ENCODE assay signal across 4 worm cellular contexts in the genomic region with DNA sequence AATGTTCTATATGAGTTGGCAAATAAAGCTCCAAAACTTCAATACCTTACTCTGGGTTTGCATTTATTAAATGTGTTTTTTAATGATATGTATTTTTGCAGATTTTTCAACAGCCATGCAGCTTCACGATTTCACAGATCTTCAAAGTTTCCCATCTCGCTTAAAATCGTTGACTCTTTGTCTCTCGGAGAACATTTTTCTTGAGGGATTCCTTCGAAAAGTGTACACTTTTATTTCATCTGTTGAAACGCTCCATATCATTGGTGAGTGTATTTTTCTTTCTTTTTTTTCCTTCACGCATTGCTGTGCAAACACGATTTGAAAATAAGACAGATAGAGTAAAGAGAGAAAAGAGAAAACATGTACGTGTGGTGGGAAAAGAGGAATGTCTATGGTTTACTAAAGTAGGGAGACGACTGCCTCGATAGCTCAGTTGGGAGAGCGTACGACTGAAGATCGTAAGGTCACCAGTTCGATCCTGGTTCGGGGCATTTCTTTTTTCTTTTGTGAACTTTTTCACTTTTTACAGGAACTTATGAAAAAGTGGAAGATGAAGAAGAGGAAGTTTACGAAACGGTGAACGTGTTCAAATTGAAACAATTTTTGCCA.
TF ChIP-seq lines count a peak whose summit lies in the region.

No protein-coding gene starts in this region.

TF ChIP-seq in whole organism, L2 larva, 48 proteins besides CTCF, POLR2A, EP300 and RAD21 (continued from another document):
- peak; percentile 53 for TF ChIP-seq nhr-21 (tag; optimal IDR thresholded peaks at IDR 0.05; lab: Kevin White, UChicago)
- TF ChIP-seq sma-9 (GFP tag; optimal IDR thresholded peaks at IDR 0.05; lab: Kevin White, UChicago) = peak; percentile 83
- no peak for TF ChIP-seq sma-9 (tag; optimal IDR thresholded peaks at IDR 0.05; lab: Kevin White, UChicago)
- TF ChIP-seq nhr-10 (tag; optimal IDR thresholded peaks at IDR 0.05; lab: Kevin White, UChicago) = no peak
- no peak for TF ChIP-seq lin-39 (tag; optimal IDR thresholded peaks at IDR 0.05; lab: Kevin White, UChicago)
- TF ChIP-seq nhr-6 (tag; optimal IDR thresholded peaks at IDR 0.05; lab: Kevin White, UChicago) = peak; percentile 25
- no peak for TF ChIP-seq sem-4 (tag; optimal IDR thresholded peaks at IDR 0.05; lab: Kevin White, UChicago)
- TF ChIP-seq nhr-129 (tag; optimal IDR thresholded peaks at IDR 0.05; lab: Kevin White, UChicago) = peak; percentile 91
- no peak for TF ChIP-seq lin-11 (tag; optimal IDR thresholded peaks at IDR 0.05; lab: Kevin White, UChicago)
- TF ChIP-seq mab-5 (tag; optimal IDR thresholded peaks at IDR 0.05; lab: Kevin White, UChicago) = peak; percentile 29
- TF ChIP-seq F13H6.1 (tag; optimal IDR thresholded peaks at IDR 0.05; lab: Kevin White, UChicago) = peak; percentile 81
- TF ChIP-seq C34F6.9 (tag; optimal IDR thresholded peaks at IDR 0.05; lab: Kevin White, UChicago) = peak; percentile 29
- no peak for TF ChIP-seq Y55F3AM.14 (GFP tag; optimal IDR thresholded peaks at IDR 0.05; lab: Kevin White, UChicago)
- TF ChIP-seq snpc-4 (tag; optimal IDR thresholded peaks at IDR 0.05; lab: Kevin White, UChicago) = peak; percentile 40
- peak; percentile 35 to 70 for TF ChIP-seq lsy-2 (tag; optimal IDR thresholded peaks at IDR 0.05; lab: Kevin White, UChicago)
- no peak for TF ChIP-seq nhr-23 (tag; optimal IDR thresholded peaks at IDR 0.05; lab: Kevin White, UChicago)
- no peak for TF ChIP-seq ztf-11 (tag; optimal IDR thresholded peaks at IDR 0.05; lab: Kevin White, UChicago)
- no peak for TF ChIP-seq nhr-12 (tag; optimal IDR thresholded peaks at IDR 0.05; lab: Kevin White, UChicago)
- TF ChIP-seq ZK546.5 (tag; optimal IDR thresholded peaks at IDR 0.05; lab: Kevin White, UChicago) = no peak
- peak; percentile 44 for TF ChIP-seq skn-1 (tag; optimal IDR thresholded peaks at IDR 0.05; lab: Kevin White, UChicago)
- no peak for TF ChIP-seq blmp-1 (tag; optimal IDR thresholded peaks at IDR 0.05; lab: Kevin White, UChicago; ENCODE audit: insufficient read depth)
- TF ChIP-seq R02D3.7 (tag; optimal IDR thresholded peaks at IDR 0.05; lab: Kevin White, UChicago) = no peak
- no peak for TF ChIP-seq zag-1 (tag; optimal IDR thresholded peaks at IDR 0.05; lab: Kevin White, UChicago)
- TF ChIP-seq mbf-1 (tag; optimal IDR thresholded peaks at IDR 0.05; lab: Kevin White, UChicago) = no peak
- no peak for TF ChIP-seq sma-3 (GFP tag; optimal IDR thresholded peaks at IDR 0.05; lab: Kevin White, UChicago)
- no peak for TF ChIP-seq peb-1 (tag; optimal IDR thresholded peaks at IDR 0.05; lab: Kevin White, UChicago)
- peak; percentile 63 for TF ChIP-seq crh-2 (tag; optimal IDR thresholded peaks at IDR 0.05; lab: Kevin White, UChicago)

TF ChIP-seq in whole organism, L4 larva, 104 proteins besides CTCF, POLR2A, EP300 and RAD21 (continued from another document and continues in another):
- no peak for TF ChIP-seq nhr-237 (tag; optimal IDR thresholded peaks at IDR 0.05; lab: Kevin White, UChicago)
- peak; percentile 52 for TF ChIP-seq hlh-11 (tag; optimal IDR thresholded peaks at IDR 0.05; lab: Kevin White, UChicago)
- no peak for TF ChIP-seq ama-1 (optimal IDR thresholded peaks at IDR 0.05; lab: Kevin White, UChicago)
- TF ChIP-seq ztf-11 (tag; optimal IDR thresholded peaks at IDR 0.05; lab: Kevin White, UChicago) = no peak
- TF ChIP-seq snpc-4 (tag; optimal IDR thresholded peaks at IDR 0.05; lab: Kevin White, UChicago) = no peak
- TF ChIP-seq zip-2 (tag; optimal IDR thresholded peaks at IDR 0.05; lab: Kevin White, UChicago) = no peak
- TF ChIP-seq nhr-11 (tag; optimal IDR thresholded peaks at IDR 0.05; lab: Kevin White, UChicago) = peak; percentile 57
- peak; percentile 61 for TF ChIP-seq Y5F2A.4 (GFP tag; optimal IDR thresholded peaks at IDR 0.05; lab: Kevin White, UChicago)
- TF ChIP-seq daf-19 (GFP tag; conservative IDR thresholded peaks at IDR 0.05; lab: Robert Waterston, UW) = peak; percentile 91
- 0 out of 2 replicates have a peak, but pooled peaks have one; percentile 52 for TF ChIP-seq zip-11 (GFP tag; IDR thresholded peaks at IDR 0.05; lab: Robert Waterston, UW)
- TF ChIP-seq mxl-2 (GFP tag; conservative IDR thresholded peaks at IDR 0.05; lab: Robert Waterston, UW) = peak; percentile 68; the same call in 1 of the 2 replicates
- no peak for TF ChIP-seq lin-39 (tag; optimal IDR thresholded peaks at IDR 0.05; lab: Kevin White, UChicago)
- TF ChIP-seq jun-1 (tag; optimal IDR thresholded peaks at IDR 0.05; lab: Kevin White, UChicago) = no peak
- TF ChIP-seq pqm-1 (tag; optimal IDR thresholded peaks at IDR 0.05; lab: Kevin White, UChicago) = no peak
- TF ChIP-seq lin-13 (GFP tag; optimal IDR thresholded peaks at IDR 0.05; lab: Kevin White, UChicago) = peak; percentile 47
- no peak for TF ChIP-seq nhr-28 (tag; optimal IDR thresholded peaks at IDR 0.05; lab: Kevin White, UChicago)
- TF ChIP-seq daf-16 (GFP tag; optimal IDR thresholded peaks at IDR 0.05; lab: Kevin White, UChicago) = peak; percentile 63 to 93
- peak; percentile 68 for TF ChIP-seq daf-16 (tag; optimal IDR thresholded peaks at IDR 0.05; lab: Kevin White, UChicago)
- TF ChIP-seq mdl-1 (tag; optimal IDR thresholded peaks at IDR 0.05; lab: Kevin White, UChicago) = peak in 1 of 2 experiments; percentile 48
- no peak for TF ChIP-seq duxl-1 (tag; optimal IDR thresholded peaks at IDR 0.05; lab: Kevin White, UChicago; ENCODE audit: poor library complexity)
- peak; percentile 91 for TF ChIP-seq lin-1 (GFP tag; IDR thresholded peaks at IDR 0.05; lab: Robert Waterston, UW)
- peak; percentile 76; the same call in 1 of the 2 replicates for TF ChIP-seq dmd-6 (GFP tag; IDR thresholded peaks at IDR 0.05; lab: Robert Waterston, UW)
- no peak for TF ChIP-seq fkh-10 (GFP tag; optimal IDR thresholded peaks at IDR 0.05; lab: Kevin White, UChicago)
- TF ChIP-seq dmd-9 (GFP tag; IDR thresholded peaks at IDR 0.05; lab: Robert Waterston, UW) = peak; percentile 82
- TF ChIP-seq ctbp-1 (GFP tag; IDR thresholded peaks at IDR 0.05; lab: Robert Waterston, UW) = peak; percentile 91
- TF ChIP-seq ceh-62 (tag; optimal IDR thresholded peaks at IDR 0.05; lab: Kevin White, UChicago) = no peak
- TF ChIP-seq php-3 (GFP tag; IDR thresholded peaks at IDR 0.05; lab: Robert Waterston, UW) = peak; percentile 83
- TF ChIP-seq mes-2 (tag; optimal IDR thresholded peaks at IDR 0.05; lab: Kevin White, UChicago; ENCODE audit: poor library complexity, severe bottlenecking) = peak; percentile 87
- TF ChIP-seq mdt-29 (GFP tag; IDR thresholded peaks at IDR 0.05; lab: Robert Waterston, UW) = no peak
- peak; percentile 63 to 96; a peak in 3 of 4 replicates for TF ChIP-seq madf-5 (GFP tag; IDR thresholded peaks at IDR 0.05; lab: Robert Waterston, UW)
- TF ChIP-seq F44E2.7 (GFP tag; IDR thresholded peaks at IDR 0.05; lab: Robert Waterston, UW) = peak; percentile 87; the same call in 1 of the 2 replicates
- TF ChIP-seq zfp-3 (GFP tag; conservative IDR thresholded peaks at IDR 0.05; lab: Robert Waterston, UW) = 0 out of 2 replicates have a peak, but pooled peaks have one; percentile 53

TF ChIP-seq in whole organism, late embryonic, 69 proteins besides CTCF, POLR2A, EP300 and RAD21 (continued from another document and continues in another):
- TF ChIP-seq F13H6.1 (tag; optimal IDR thresholded peaks at IDR 0.05; lab: Kevin White, UChicago) (peak; percentile 74), sox-4 (tag; optimal IDR thresholded peaks at IDR 0.05; lab: Kevin White, UChicago) (peak; percentile 84), hlh-8 (tag; optimal IDR thresholded peaks at IDR 0.05; lab: Kevin White, UChicago) (peak; percentile 46), madf-2 (tag; optimal IDR thresholded peaks at IDR 0.05; lab: Kevin White, UChicago) (peak; percentile 85), dve-1 (tag; optimal IDR thresholded peaks at IDR 0.05; lab: Kevin White, UChicago) (peak; percentile 66), rnt-1 (tag; optimal IDR thresholded peaks at IDR 0.05; lab: Kevin White, UChicago) (peak; percentile 79), ceh-24 (tag; optimal IDR thresholded peaks at IDR 0.05; lab: Kevin White, UChicago) (peak; percentile 67), npax-4 (tag; optimal IDR thresholded peaks at IDR 0.05; lab: Kevin White, UChicago) (peak; percentile 77), sox-2 (GFP tag; IDR thresholded peaks at IDR 0.05; lab: Robert Waterston, UW) (peak; percentile 82), ahr-1 (tag; optimal IDR thresholded peaks at IDR 0.05; lab: Kevin White, UChicago) (peak; percentile 64), fkh-6 (tag; optimal IDR thresholded peaks at IDR 0.05; lab: Kevin White, UChicago) (peak; percentile 92), elt-4 (tag; optimal IDR thresholded peaks at IDR 0.05; lab: Kevin White, UChicago) (no peak), pag-3 (tag; optimal IDR thresholded peaks at IDR 0.05; lab: Kevin White, UChicago; ENCODE audit: borderline replicate concordance) (peak; percentile 58), ceh-14 (tag; optimal IDR thresholded peaks at IDR 0.05; lab: Kevin White, UChicago) (peak; percentile 81), K02D7.2 (tag; optimal IDR thresholded peaks at IDR 0.05; lab: Kevin White, UChicago) (peak; percentile 83), syd-9 (tag; optimal IDR thresholded peaks at IDR 0.05; lab: Kevin White, UChicago) (peak; percentile 94), elt-2 (tag; optimal IDR thresholded peaks at IDR 0.05; lab: Kevin White, UChicago) (peak; percentile 93), Y22D7AL.16 (tag; optimal IDR thresholded peaks at IDR 0.05; lab: Kevin White, UChicago) (peak; percentile 74), gmeb-2 (tag; optimal IDR thresholded peaks at IDR 0.05; lab: Kevin White, UChicago) (peak; percentile 89), C08G9.2 (tag; optimal IDR thresholded peaks at IDR 0.05; lab: Kevin White, UChicago) (peak; percentile 77), ceh-2 (tag; optimal IDR thresholded peaks at IDR 0.05; lab: Kevin White, UChicago) (peak; percentile 79), unc-3 (GFP tag; conservative IDR thresholded peaks at IDR 0.05; lab: Robert Waterston, UW) (peak; percentile 89), unc-3 (tag; optimal IDR thresholded peaks at IDR 0.05; lab: Kevin White, UChicago) (peak; percentile 80), zip-5 (tag; optimal IDR thresholded peaks at IDR 0.05; lab: Kevin White, UChicago) (peak; percentile 60), tbx-7 (tag; optimal IDR thresholded peaks at IDR 0.05; lab: Kevin White, UChicago) (peak; percentile 31), ceh-6 (GFP tag; optimal IDR thresholded peaks at IDR 0.05; lab: Kevin White, UChicago) (peak; percentile 85), nhr-232 (tag; optimal IDR thresholded peaks at IDR 0.05; lab: Kevin White, UChicago) (peak; percentile 86), fkh-10 (GFP tag; optimal IDR thresholded peaks at IDR 0.05; lab: Kevin White, UChicago) (peak; percentile 81), dmd-4 (tag; optimal IDR thresholded peaks at IDR 0.05; lab: Kevin White, UChicago; ENCODE audit: borderline replicate concordance) (peak; percentile 87), ceh-19 (GFP tag; optimal IDR thresholded peaks at IDR 0.05; lab: Kevin White, UChicago) (peak; percentile 90), lin-11 (tag; optimal IDR thresholded peaks at IDR 0.05; lab: Kevin White, UChicago) (peak; percentile 81), unc-42 (tag; optimal IDR thresholded peaks at IDR 0.05; lab: Kevin White, UChicago) (peak; percentile 57), ceh-18 (tag; optimal IDR thresholded peaks at IDR 0.05; lab: Kevin White, UChicago) (peak; percentile 81), unc-55 (GFP tag; optimal IDR thresholded peaks at IDR 0.05; lab: Kevin White, UChicago) (no peak), pha-2 (tag; optimal IDR thresholded peaks at IDR 0.05; lab: Kevin White, UChicago) (peak; percentile 73), ama-1 (optimal IDR thresholded peaks at IDR 0.05; lab: Kevin White, UChicago) (no peak)

TF ChIP-seq in whole organism, mixed stage, embryonic, 35 proteins besides CTCF, POLR2A, EP300 and RAD21 (continued from another document):
- TF ChIP-seq unc-62 (GFP tag; optimal IDR thresholded peaks at IDR 0.05; lab: Kevin White, UChicago) = peak; percentile 54
- TF ChIP-seq mep-1 (tag; optimal IDR thresholded peaks at IDR 0.05; lab: Kevin White, UChicago) = peak; percentile 43
- no peak for TF ChIP-seq M03D4.4 (tag; optimal IDR thresholded peaks at IDR 0.05; lab: Kevin White, UChicago)
- peak; percentile 12 for TF ChIP-seq pha-4 (tag; optimal IDR thresholded peaks at IDR 0.05; lab: Kevin White, UChicago)
- TF ChIP-seq hlh-1 (tag; optimal IDR thresholded peaks at IDR 0.05; lab: Kevin White, UChicago) = peak; percentile 55
- peak; percentile 80 for TF ChIP-seq lin-32 (GFP tag; optimal IDR thresholded peaks at IDR 0.05; lab: Kevin White, UChicago)
- peak; percentile 17 for TF ChIP-seq blmp-1 (tag; optimal IDR thresholded peaks at IDR 0.05; lab: Kevin White, UChicago)
- TF ChIP-seq ceh-43 (GFP tag; optimal IDR thresholded peaks at IDR 0.05; lab: Kevin White, UChicago) = peak; percentile 74
